Worm (Caenorhabditis elegans) whole organism, L1 larva: ENCODE measurements around the gene chil-4.

ENCODE experiments used
- ama-1 ChIP-seq: fragments of 150-350 bp; optimal IDR thresholded peaks from 2 replicates; lab custom pipeline; 2014
- blmp-1 ChIP-seq: fragments of 150-350 bp; optimal IDR thresholded peaks from 2 replicates; lab custom pipeline; 2014; ENCODE audit warnings: missing biosample characterization, missing genetic modification characterization
- ceh-82 ChIP-seq, 3 experiments: fragments of 150-350 bp in 1 of 3; sonication (generic microtip) in 2 of 3; optimal IDR thresholded peaks; 2 replicates each; lab custom pipeline; 2014 to 2017; ENCODE audit warnings: missing biosample characterization in 3 of 3, missing genetic modification characterization in 3 of 3
- elt-3 ChIP-seq, 6 experiments: fragments of 150-350 bp in 1 of 6; sonication (generic microtip); optimal IDR thresholded peaks; 2 replicates each; lab custom pipeline; 2017 to 2018; ENCODE audit warnings: missing biosample characterization in 6 of 6, missing genetic modification characterization in 6 of 6, inconsistent platforms in 1 of 6
- lin-13 ChIP-seq: fragments of 150-350 bp; optimal IDR thresholded peaks from 2 replicates; lab custom pipeline; 2014; ENCODE audit warnings: missing biosample characterization, missing genetic modification reagents, missing genetic modification characterization
- mep-1 ChIP-seq: fragments of 150-350 bp; optimal IDR thresholded peaks from 2 replicates; lab custom pipeline; 2014; ENCODE audit warnings: missing biosample characterization, missing genetic modification characterization
- nhr-12 ChIP-seq: sonication (generic microtip); optimal IDR thresholded peaks from 2 replicates; lab custom pipeline; 2017; ENCODE audit warnings: missing biosample characterization, missing genetic modification characterization
- pqm-1 ChIP-seq: sonication (generic microtip); optimal IDR thresholded peaks from 3 replicates; lab custom pipeline; 2017; ENCODE audit warnings: missing biosample characterization, missing genetic modification characterization
- skn-1 ChIP-seq: fragments of 150-350 bp; optimal IDR thresholded peaks from 2 replicates; lab custom pipeline; 2014; ENCODE audit warnings: missing biosample characterization, missing genetic modification characterization
- sptf-1 ChIP-seq: fragments of 150-350 bp; optimal IDR thresholded peaks from 2 replicates; lab custom pipeline; 2014; ENCODE audit warnings: missing biosample characterization, missing genetic modification characterization
- unc-62 ChIP-seq: fragments of 150-350 bp; optimal IDR thresholded peaks from 2 replicates; lab custom pipeline; 2014; ENCODE audit warnings: missing biosample characterization, missing genetic modification reagents, missing genetic modification characterization
- zag-1 ChIP-seq: fragments of 150-350 bp; optimal IDR thresholded peaks from 2 replicates; lab custom pipeline; 2014; ENCODE audit warnings: missing biosample characterization, missing genetic modification characterization
- ztf-11 ChIP-seq, 2 experiments: sonication (generic microtip); optimal IDR thresholded peaks; 2 replicates each; lab custom pipeline; 2016 to 2017; ENCODE audit warnings: missing genetic modification characterization in 2 of 2, missing biosample characterization in 1 of 2, missing compliant biosample characterization in 1 of 2

DNA sequence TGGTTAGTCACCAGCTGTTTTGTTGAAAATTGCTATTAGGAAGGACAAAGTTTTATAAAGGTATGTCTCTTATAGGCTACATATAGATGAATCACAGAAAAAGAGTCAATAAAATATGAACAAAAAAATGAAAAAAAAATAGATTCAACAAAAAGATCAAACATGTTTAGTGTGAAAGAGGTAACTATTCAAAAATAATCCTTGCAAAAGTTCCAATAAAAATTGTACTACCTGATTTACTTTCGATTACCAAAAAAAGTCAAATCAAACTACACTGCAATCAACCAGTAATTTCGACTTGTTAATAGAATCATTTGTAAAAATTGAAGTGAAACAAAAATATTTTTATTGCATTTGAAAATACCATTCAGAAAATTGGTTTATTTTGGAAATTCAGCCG is 4.6 kb downstream of the chil-4 start, which contains the start of gene ZK938.10:
- no peak for TF ChIP-seq elt-3 (tag; optimal IDR thresholded peaks at IDR 0.05; lab: Kevin White, UChicago)
- TF ChIP-seq zag-1 (tag; lab: Kevin White, UChicago): no peak
- no peak for TF ChIP-seq skn-1 (tag; lab: Kevin White, UChicago)
- TF ChIP-seq lin-13 (GFP tag; lab: Kevin White, UChicago): no peak
- TF ChIP-seq ama-1 (lab: Kevin White, UChicago): no peak
- no peak for TF ChIP-seq sptf-1
- no peak for TF ChIP-seq nhr-12
- TF ChIP-seq blmp-1 (tag; lab: Kevin White, UChicago): no peak
- no peak for TF ChIP-seq unc-62 (GFP tag; lab: Kevin White, UChicago)
- TF ChIP-seq ceh-82 (tag; optimal IDR thresholded peaks at IDR 0.05; lab: Kevin White, UChicago): no peak
- no peak for TF ChIP-seq mep-1 (tag; lab: Kevin White, UChicago)
- TF ChIP-seq ztf-11 (tag; optimal IDR thresholded peaks at IDR 0.05; lab: Kevin White, UChicago): no peak
- no peak for TF ChIP-seq pqm-1
